Worm (Caenorhabditis elegans): ENCODE data around the gene sri-31.

DNA sequence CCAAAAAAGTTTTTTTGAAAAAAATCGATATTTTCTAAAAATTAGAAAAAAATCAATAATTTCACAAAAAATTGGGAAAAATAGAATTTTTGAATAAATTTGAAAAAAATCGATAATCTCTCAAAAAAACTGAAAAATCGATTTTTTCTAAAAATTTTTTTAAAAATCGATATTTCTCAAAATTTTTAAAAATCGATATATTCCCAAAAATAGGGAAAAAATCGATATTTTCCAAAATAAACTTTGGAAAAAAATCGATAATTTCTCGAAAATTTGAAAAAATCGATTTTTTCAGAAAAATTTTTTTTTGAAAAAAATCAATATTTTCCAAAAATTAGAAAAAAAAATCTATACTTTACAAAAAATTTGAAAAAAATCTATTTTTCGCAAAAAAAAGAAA is 13.8 kb downstream of the sri-31 start:
- TF ChIP-seq zag-1 (tag; optimal IDR thresholded peaks at IDR 0.05), result no peak
- no peak for TF ChIP-seq nhr-25 (tag; optimal IDR thresholded peaks at IDR 0.05)
- TF ChIP-seq F13H6.1 (tag; optimal IDR thresholded peaks at IDR 0.05), result no peak
- TF ChIP-seq unc-62 (GFP tag; optimal IDR thresholded peaks at IDR 0.05), result no peak
- TF ChIP-seq lin-11 (tag; optimal IDR thresholded peaks at IDR 0.05), result no peak
- TF ChIP-seq snpc-4 (tag; optimal IDR thresholded peaks at IDR 0.05), result no peak
- TF ChIP-seq sma-9 (GFP tag; optimal IDR thresholded peaks at IDR 0.05), result no peak
- TF ChIP-seq sma-9 (tag; optimal IDR thresholded peaks at IDR 0.05), result no peak
